Worm (Caenorhabditis elegans): ENCODE data around the gene T12A7.6.

ce11 chrIV:11759852-11760251, 10.8 kb downstream of the T12A7.6 start:
- TF ChIP-seq ztf-29 (GFP tag; IDR thresholded peaks at IDR 0.05) (no peak), flt-1 (GFP tag; IDR thresholded peaks at IDR 0.05) (no peak), T22C8.4 (GFP tag; IDR thresholded peaks at IDR 0.05) (no peak), cog-1 (tag; optimal IDR thresholded peaks at IDR 0.05) (no peak), ref-1 (GFP tag; conservative IDR thresholded peaks at IDR 0.05) (no peak), med-1 (GFP tag; optimal IDR thresholded peaks at IDR 0.05; ENCODE audit: insufficient read depth) (no peak), tab-1 (GFP tag; IDR thresholded peaks at IDR 0.05) (no peak)

Data from whole organism, midembryonic.